Worm (Caenorhabditis elegans) whole organism, L1 larva: ENCODE measurements around the gene cpg-18.

Experiments
- C16A3.4 ChIP-seq: fragments of 150-350 bp; optimal IDR thresholded peaks from 2 replicates; lab custom pipeline; 2014; ENCODE audit warnings: missing biosample characterization, missing genetic modification characterization
- C34B4.2 ChIP-seq: sonication (generic microtip); optimal IDR thresholded peaks from 2 replicates; lab custom pipeline; 2017; ENCODE audit warnings: mild to moderate bottlenecking, missing genetic modification characterization, missing compliant biosample characterization
- F16B12.6 ChIP-seq: fragments of 150-350 bp; optimal IDR thresholded peaks from 2 replicates; lab custom pipeline; 2014; ENCODE audit warnings: missing biosample characterization, missing genetic modification characterization
- Y116A8C.19 ChIP-seq: sonication (generic microtip); optimal IDR thresholded peaks from 2 replicates; lab custom pipeline; 2016; ENCODE audit warnings: missing compliant biosample characterization, missing genetic modification characterization, borderline replicate concordance
- aly-2 ChIP-seq: fragments of 150-350 bp; optimal IDR thresholded peaks from 2 replicates; lab custom pipeline; 2014; ENCODE audit warnings: missing biosample characterization, missing genetic modification characterization
- ama-1 ChIP-seq: fragments of 150-350 bp; optimal IDR thresholded peaks from 2 replicates; lab custom pipeline; 2014
- blmp-1 ChIP-seq: fragments of 150-350 bp; optimal IDR thresholded peaks from 2 replicates; lab custom pipeline; 2014; ENCODE audit warnings: missing biosample characterization, missing genetic modification characterization
- ceh-63 ChIP-seq: fragments of 200-800 bp; sonication (Bioruptor generic); optimal IDR thresholded peaks from 2 replicates; lab custom pipeline; 2018; ENCODE audit warnings: mild to moderate bottlenecking, missing genetic modification characterization, missing compliant biosample characterization
- ceh-88 ChIP-seq: fragments of 200-800 bp; sonication (Bioruptor generic); IDR thresholded peaks from 2 replicates; pipeline ENCODE4 v1.3.6; 2022; ENCODE audit warnings: missing genetic modification characterization, missing compliant biosample characterization
- ceh-90 ChIP-seq: sonication (generic microtip); optimal IDR thresholded peaks from 2 replicates; lab custom pipeline; 2016; ENCODE audit warnings: missing genetic modification characterization, missing compliant biosample characterization
- dpl-1 ChIP-seq, 3 experiments: fragments of 150-350 bp in 2 of 3; sonication (generic microtip) in 1 of 3; optimal IDR thresholded peaks; 2 replicates each; lab custom pipeline; 2014 to 2017; ENCODE audit warnings: missing biosample characterization in 3 of 3, missing genetic modification characterization in 3 of 3, missing genetic modification reagents in 3 of 3
- dsc-1 ChIP-seq: sonication (generic microtip); optimal IDR thresholded peaks from 2 replicates; lab custom pipeline; 2016; ENCODE audit warnings: mild to moderate bottlenecking, missing genetic modification characterization, missing compliant biosample characterization
- efl-1 ChIP-seq, 4 experiments: fragments of 150-350 bp; optimal IDR thresholded peaks in 3 of 4; peaks in 1 of 4; 1 replicate in 1 of 4; 2 replicates in 3 of 4; lab custom pipeline; 2014; ENCODE audit warnings: missing biosample characterization in 2 of 4, missing genetic modification characterization in 2 of 4, missing genetic modification reagents in 2 of 4
- egl-27 ChIP-seq, 2 experiments: fragments of 150-350 bp in 1 of 2; sonication (generic microtip); optimal IDR thresholded peaks; 3 replicates each; lab custom pipeline; 2017 to 2018; ENCODE audit warnings: missing biosample characterization in 2 of 2, missing genetic modification characterization in 2 of 2, missing genetic modification reagents in 2 of 2
- elt-3 ChIP-seq, 6 experiments: fragments of 150-350 bp in 1 of 6; sonication (generic microtip); optimal IDR thresholded peaks; 2 replicates each; lab custom pipeline; 2017 to 2018; ENCODE audit warnings: missing biosample characterization in 6 of 6, missing genetic modification characterization in 6 of 6, inconsistent platforms in 1 of 6
- ets-5 ChIP-seq: fragments of 200-800 bp; sonication (Bioruptor generic); IDR thresholded peaks from 2 replicates; pipeline ENCODE4 v1.3.6; 2022; ENCODE audit warnings: missing genetic modification characterization, missing compliant biosample characterization
- fkh-8 ChIP-seq: sonication (generic microtip); optimal IDR thresholded peaks from 2 replicates; lab custom pipeline; 2016; ENCODE audit warnings: mild to moderate bottlenecking, missing genetic modification characterization, missing compliant biosample characterization
- fos-1 ChIP-seq: fragments of 150-350 bp; optimal IDR thresholded peaks from 2 replicates; lab custom pipeline; 2014; ENCODE audit warnings: missing biosample characterization, missing genetic modification characterization
- grh-1 ChIP-seq: fragments of 200-800 bp; sonication (Bioruptor generic); IDR thresholded peaks from 2 replicates; pipeline ENCODE4 v1.3.6; 2022; ENCODE audit warnings: missing genetic modification reagents, missing genetic modification characterization, missing compliant biosample characterization
- hlh-17 ChIP-seq: fragments of 200-800 bp; sonication (Bioruptor generic); optimal IDR thresholded peaks from 2 replicates; lab custom pipeline; 2018; ENCODE audit warnings: missing genetic modification characterization, mild to moderate bottlenecking, missing compliant biosample characterization, moderate library complexity, borderline replicate concordance
- irx-1 ChIP-seq: sonication (generic microtip); optimal IDR thresholded peaks from 2 replicates; lab custom pipeline; 2016; ENCODE audit warnings: missing genetic modification characterization, missing compliant biosample characterization
- lin-14 ChIP-seq: fragments of 200-800 bp; sonication (Bioruptor generic); optimal IDR thresholded peaks from 2 replicates; lab custom pipeline; 2018; ENCODE audit warnings: mild to moderate bottlenecking, missing genetic modification characterization, moderate library complexity, missing compliant biosample characterization
- mab-9 ChIP-seq: fragments of 200-800 bp; sonication (Bioruptor generic); IDR thresholded peaks from 2 replicates; pipeline ENCODE4 v1.3.6; 2022; ENCODE audit warnings: missing genetic modification reagents, missing genetic modification characterization, missing compliant biosample characterization
- mdl-1 ChIP-seq, 2 experiments: fragments of 150-350 bp; optimal IDR thresholded peaks; 2 replicates each; lab custom pipeline; 2014 to 2017; ENCODE audit warnings: missing biosample characterization in 2 of 2, missing genetic modification characterization in 2 of 2, inconsistent platforms in 1 of 2
- mep-1 ChIP-seq: fragments of 150-350 bp; optimal IDR thresholded peaks from 2 replicates; lab custom pipeline; 2014; ENCODE audit warnings: missing biosample characterization, missing genetic modification characterization
- nhr-11 ChIP-seq: fragments of 150-350 bp; optimal IDR thresholded peaks from 2 replicates; lab custom pipeline; 2014; ENCODE audit warnings: missing biosample characterization, missing genetic modification characterization
- nhr-12 ChIP-seq: sonication (generic microtip); optimal IDR thresholded peaks from 2 replicates; lab custom pipeline; 2017; ENCODE audit warnings: missing biosample characterization, missing genetic modification characterization
- nhr-19 ChIP-seq: fragments of 200-800 bp; sonication (Bioruptor generic); conservative IDR thresholded peaks from 2 replicates; pipeline ENCODE4 v1.3.6; 2022; ENCODE audit warnings: missing genetic modification characterization, missing compliant biosample characterization
- nhr-20 ChIP-seq: sonication (generic microtip); optimal IDR thresholded peaks from 2 replicates; lab custom pipeline; 2016; ENCODE audit warnings: mild to moderate bottlenecking, missing genetic modification characterization, missing compliant biosample characterization
- nhr-28 ChIP-seq: fragments of 150-350 bp; optimal IDR thresholded peaks from 2 replicates; lab custom pipeline; 2014; ENCODE audit warnings: missing biosample characterization, missing genetic modification characterization
- nhr-71 ChIP-seq: sonication (generic microtip); optimal IDR thresholded peaks from 2 replicates; lab custom pipeline; 2016; ENCODE audit warnings: mild to moderate bottlenecking, missing genetic modification characterization, moderate library complexity, missing compliant biosample characterization
- nhr-77 ChIP-seq: fragments of 150-350 bp; optimal IDR thresholded peaks from 2 replicates; lab custom pipeline; 2014; ENCODE audit warnings: missing biosample characterization, missing genetic modification characterization
- nhr-84 ChIP-seq: sonication (generic microtip); optimal IDR thresholded peaks from 2 replicates; lab custom pipeline; 2017; ENCODE audit warnings: missing biosample characterization, missing genetic modification characterization
- nhr-85 ChIP-seq: sonication (generic microtip); peaks from one replicate; lab custom pipeline; 2016; ENCODE audit warnings: missing genetic modification characterization, inconsistent platforms, missing compliant biosample characterization
- nhr-90 ChIP-seq: sonication (generic microtip); optimal IDR thresholded peaks from 2 replicates; lab custom pipeline; 2016; ENCODE audit warnings: mild to moderate bottlenecking, missing genetic modification characterization, missing compliant biosample characterization; ENCODE audit not compliant: poor library complexity
- pax-3 ChIP-seq: fragments of 200-800 bp; sonication (Bioruptor generic); optimal IDR thresholded peaks from 2 replicates; lab custom pipeline; 2018; ENCODE audit warnings: mild to moderate bottlenecking, missing genetic modification characterization, moderate library complexity, missing compliant biosample characterization
- pqm-1 ChIP-seq: sonication (generic microtip); optimal IDR thresholded peaks from 3 replicates; lab custom pipeline; 2017; ENCODE audit warnings: missing biosample characterization, missing genetic modification characterization
- rnt-1 ChIP-seq: sonication (generic microtip); optimal IDR thresholded peaks from 2 replicates; lab custom pipeline; 2016; ENCODE audit warnings: mild to moderate bottlenecking, missing genetic modification characterization, moderate library complexity, missing compliant biosample characterization
- skn-1 ChIP-seq: fragments of 150-350 bp; optimal IDR thresholded peaks from 2 replicates; lab custom pipeline; 2014; ENCODE audit warnings: missing biosample characterization, missing genetic modification characterization
- snpc-4 ChIP-seq: fragments of 150-350 bp; optimal IDR thresholded peaks from 2 replicates; lab custom pipeline; 2014; ENCODE audit warnings: missing biosample characterization, missing genetic modification characterization
- snu-23 ChIP-seq: sonication (generic microtip); optimal IDR thresholded peaks from 2 replicates; lab custom pipeline; 2016; ENCODE audit warnings: missing genetic modification characterization, missing compliant biosample characterization
- sup-37 ChIP-seq: fragments of 200-800 bp; sonication (Bioruptor generic); optimal IDR thresholded peaks from 2 replicates; lab custom pipeline; 2018; ENCODE audit warnings: mild to moderate bottlenecking, missing genetic modification characterization, missing compliant biosample characterization
- swsn-7 ChIP-seq: sonication (generic microtip); optimal IDR thresholded peaks from 2 replicates; lab custom pipeline; 2016; ENCODE audit warnings: missing genetic modification characterization, missing compliant biosample characterization
- tbx-2 ChIP-seq: sonication (generic microtip); optimal IDR thresholded peaks from 2 replicates; lab custom pipeline; 2016; ENCODE audit warnings: missing genetic modification characterization, missing compliant biosample characterization
- tlp-1 ChIP-seq: fragments of 150-350 bp; optimal IDR thresholded peaks from 2 replicates; lab custom pipeline; 2014; ENCODE audit warnings: missing biosample characterization, missing genetic modification characterization
- unc-130 ChIP-seq: fragments of 150-350 bp; optimal IDR thresholded peaks from 2 replicates; lab custom pipeline; 2017; ENCODE audit warnings: missing biosample characterization, missing genetic modification characterization, inconsistent platforms
- unc-86 ChIP-seq: sonication (generic microtip); optimal IDR thresholded peaks from 2 replicates; lab custom pipeline; 2016; ENCODE audit warnings: missing genetic modification characterization, missing compliant biosample characterization
- vab-15 ChIP-seq: sonication (generic microtip); optimal IDR thresholded peaks from 2 replicates; lab custom pipeline; 2017; ENCODE audit warnings: missing genotype, mild to moderate bottlenecking, missing genetic modification characterization, missing compliant biosample characterization
- zag-1 ChIP-seq: fragments of 150-350 bp; optimal IDR thresholded peaks from 2 replicates; lab custom pipeline; 2014; ENCODE audit warnings: missing biosample characterization, missing genetic modification characterization
- ztf-11 ChIP-seq, 2 experiments: sonication (generic microtip); optimal IDR thresholded peaks; 2 replicates each; lab custom pipeline; 2016 to 2017; ENCODE audit warnings: missing genetic modification characterization in 2 of 2, missing biosample characterization in 1 of 2, missing compliant biosample characterization in 1 of 2

Gene cpg-18

ce11 chrIV:5749874-5750273 is 15.1 kb downstream of the cpg-18 start:
- no peak for TF ChIP-seq unc-130 (tag; lab: Kevin White, UChicago)
- TF ChIP-seq nhr-28: no peak
- no peak for TF ChIP-seq ceh-63 (GFP tag; lab: Kevin White, UChicago)
- TF ChIP-seq skn-1 (tag; lab: Kevin White, UChicago): no peak
- peak; percentile 15 for TF ChIP-seq nhr-19 (GFP tag; lab: Robert Waterston, UW)
- TF ChIP-seq tlp-1 (tag; lab: Kevin White, UChicago): no peak
- TF ChIP-seq fos-1 (tag; lab: Kevin White, UChicago): no peak
- no peak for TF ChIP-seq vab-15 (tag; lab: Kevin White, UChicago)
- no peak for TF ChIP-seq dpl-1 (GFP tag; optimal IDR thresholded peaks at IDR 0.05; lab: Kevin White, UChicago)
- no peak for TF ChIP-seq nhr-12 (tag; lab: Kevin White, UChicago)
- TF ChIP-seq egl-27 (tag; optimal IDR thresholded peaks at IDR 0.05; lab: Kevin White, UChicago): no peak
- TF ChIP-seq nhr-84: no peak
- TF ChIP-seq elt-3 (tag; optimal IDR thresholded peaks at IDR 0.05; lab: Kevin White, UChicago): peak in 1 of 6 experiments; percentile 29
- TF ChIP-seq grh-1 (GFP tag; lab: Robert Waterston, UW): 0 out of 2 replicates have a peak, but pooled peaks have one; percentile 14
- TF ChIP-seq F16B12.6 (tag; lab: Kevin White, UChicago): no peak
- no peak for TF ChIP-seq dsc-1 (tag; lab: Kevin White, UChicago)
- peak; percentile 87 for TF ChIP-seq nhr-20 (tag; lab: Kevin White, UChicago)
- no peak for TF ChIP-seq unc-86 (tag; lab: Kevin White, UChicago)
- TF ChIP-seq mdl-1 (tag; optimal IDR thresholded peaks at IDR 0.05; lab: Kevin White, UChicago): no peak
- peak; percentile 26 for TF ChIP-seq nhr-90
- no peak for TF ChIP-seq swsn-7 (tag; lab: Kevin White, UChicago)
- no peak for TF ChIP-seq nhr-77
- no peak for TF ChIP-seq ets-5
- peak; percentile 65 for TF ChIP-seq lin-14 (GFP tag; lab: Kevin White, UChicago)
- no peak for TF ChIP-seq mab-9 (GFP tag; lab: Robert Waterston, UW)
- TF ChIP-seq snpc-4 (tag; lab: Kevin White, UChicago): no peak
- TF ChIP-seq pax-3 (tag; lab: Kevin White, UChicago): no peak
- TF ChIP-seq rnt-1 (tag; lab: Kevin White, UChicago): no peak
- peak; percentile 76 for TF ChIP-seq nhr-85 (tag; lab: Kevin White, UChicago)
- TF ChIP-seq ceh-90 (tag; lab: Kevin White, UChicago): no peak
- TF ChIP-seq ztf-11 (tag; optimal IDR thresholded peaks at IDR 0.05; lab: Kevin White, UChicago): no peak
- TF ChIP-seq efl-1 (optimal IDR thresholded peaks at IDR 0.05; lab: Kevin White, UChicago): no peak
- TF ChIP-seq efl-1 (GFP tag; optimal IDR thresholded peaks at IDR 0.05 in 1 of 2; lab: Kevin White, UChicago): no peak
- no peak for TF ChIP-seq ceh-88
- no peak for TF ChIP-seq C16A3.4 (tag; lab: Kevin White, UChicago)
- TF ChIP-seq nhr-71 (tag; lab: Kevin White, UChicago): peak; percentile 48
- no peak for TF ChIP-seq sup-37 (GFP tag; lab: Kevin White, UChicago)
- TF ChIP-seq blmp-1 (tag; lab: Kevin White, UChicago): peak; percentile 18
- TF ChIP-seq nhr-11 (tag; lab: Kevin White, UChicago): no peak
- TF ChIP-seq zag-1 (tag; lab: Kevin White, UChicago): no peak
- peak; percentile 41 for TF ChIP-seq snu-23 (GFP tag; lab: Kevin White, UChicago)
- TF ChIP-seq C34B4.2 (tag; lab: Kevin White, UChicago): no peak
- TF ChIP-seq hlh-17 (GFP tag; lab: Kevin White, UChicago): no peak
- no peak for TF ChIP-seq aly-2 (tag; lab: Kevin White, UChicago)
- TF ChIP-seq mep-1: no peak
- no peak for TF ChIP-seq fkh-8 (tag; lab: Kevin White, UChicago)
- no peak for TF ChIP-seq Y116A8C.19 (tag; lab: Kevin White, UChicago)
- no peak for TF ChIP-seq ama-1
- peak; percentile 24 for TF ChIP-seq tbx-2
- no peak for TF ChIP-seq pqm-1 (tag; lab: Kevin White, UChicago)
- no peak for TF ChIP-seq irx-1
- TF ChIP-seq, all 84 proteins: peak for 11
